Worm (Caenorhabditis elegans) whole organism, young adult: ENCODE data around the gene gtf-2E1.

Experiments
- F57C9.4 ChIP-seq: sonication (generic microtip); optimal IDR thresholded peaks from 2 replicates; lab custom pipeline; 2017; ENCODE audit warnings: mild to moderate bottlenecking, missing genetic modification characterization, missing compliant biosample characterization
- ama-1 ChIP-seq, 3 experiments: fragments of 150-350 bp in 1 of 3; sonication (generic microtip) in 2 of 3; optimal IDR thresholded peaks; 2 replicates each; lab custom pipeline; 2014 to 2018; ENCODE audit warnings: missing biosample characterization in 2 of 3, missing genetic modification characterization in 2 of 3, missing genetic modification reagents in 2 of 3
- attf-5 ChIP-seq: fragments of 200-800 bp; sonication (Bioruptor generic); optimal IDR thresholded peaks from 2 replicates; lab custom pipeline; 2018; ENCODE audit warnings: mild to moderate bottlenecking, missing genetic modification characterization, missing compliant biosample characterization
- bed-1 ChIP-seq: fragments of 200-800 bp; sonication (Bioruptor generic); IDR thresholded peaks from 2 replicates; pipeline ENCODE4 v1.3.6; 2022; ENCODE audit warnings: missing genetic modification reagents, missing genetic modification characterization, missing compliant biosample characterization
- ceh-40 ChIP-seq: fragments of 200-800 bp; sonication (Bioruptor generic); IDR thresholded peaks from 2 replicates; pipeline ENCODE4 v1.3.6; 2022; ENCODE audit warnings: missing genetic modification characterization, missing compliant biosample characterization
- dpl-1 ChIP-seq: fragments of 150-350 bp; optimal IDR thresholded peaks from 2 replicates; lab custom pipeline; 2014; ENCODE audit warnings: missing biosample characterization, missing genetic modification reagents, missing genetic modification characterization
- efl-1 ChIP-seq: fragments of 150-350 bp; optimal IDR thresholded peaks from 2 replicates; lab custom pipeline; 2014; ENCODE audit warnings: missing biosample characterization, missing genetic modification reagents, missing genetic modification characterization
- fkh-3 ChIP-seq: sonication (generic microtip); optimal IDR thresholded peaks from 2 replicates; lab custom pipeline; 2016; ENCODE audit warnings: mild to moderate bottlenecking, missing genetic modification characterization, missing compliant biosample characterization
- nfya-1 ChIP-seq: sonication (generic microtip); optimal IDR thresholded peaks from 2 replicates; lab custom pipeline; 2017; ENCODE audit warnings: antibody characterized with exemption, missing compliant biosample characterization, missing genetic modification characterization, borderline replicate concordance; ENCODE audit not compliant: insufficient read depth
- nhr-179 ChIP-seq: sonication (generic microtip); optimal IDR thresholded peaks from 2 replicates; lab custom pipeline; 2016; ENCODE audit warnings: mild to moderate bottlenecking, missing genetic modification characterization, missing compliant biosample characterization
- pha-4 ChIP-seq: fragments of 150-350 bp; sonication (generic microtip); optimal IDR thresholded peaks from 2 replicates; lab custom pipeline; 2014; ENCODE audit warnings: missing biosample characterization, missing genetic modification reagents, missing genetic modification characterization
- snpc-4 ChIP-seq, 5 experiments: fragments of 150-350 bp in 1 of 5; sonication (generic microtip) in 4 of 5; optimal IDR thresholded peaks; 2 replicates each; lab custom pipeline; 2014 to 2018; ENCODE audit warnings: missing genetic modification characterization in 5 of 5, missing biosample characterization in 3 of 5, antibody characterized with exemption in 2 of 5, mild to moderate bottlenecking in 2 of 5, missing compliant biosample characterization in 2 of 5, missing genotype in 2 of 5, moderate library complexity in 2 of 5, missing genetic modification reagents in 1 of 5
- unc-62 ChIP-seq: fragments of 150-350 bp; optimal IDR thresholded peaks from 2 replicates; lab custom pipeline; 2014; ENCODE audit warnings: missing biosample characterization, missing genetic modification reagents, missing genetic modification characterization
- ztf-6 ChIP-seq: fragments of 200-800 bp; sonication (Bioruptor generic); IDR thresholded peaks from 2 replicates; pipeline ENCODE4 v1.3.6; 2022; ENCODE audit warnings: missing genetic modification reagents, missing genetic modification characterization, missing compliant biosample characterization

DNA sequence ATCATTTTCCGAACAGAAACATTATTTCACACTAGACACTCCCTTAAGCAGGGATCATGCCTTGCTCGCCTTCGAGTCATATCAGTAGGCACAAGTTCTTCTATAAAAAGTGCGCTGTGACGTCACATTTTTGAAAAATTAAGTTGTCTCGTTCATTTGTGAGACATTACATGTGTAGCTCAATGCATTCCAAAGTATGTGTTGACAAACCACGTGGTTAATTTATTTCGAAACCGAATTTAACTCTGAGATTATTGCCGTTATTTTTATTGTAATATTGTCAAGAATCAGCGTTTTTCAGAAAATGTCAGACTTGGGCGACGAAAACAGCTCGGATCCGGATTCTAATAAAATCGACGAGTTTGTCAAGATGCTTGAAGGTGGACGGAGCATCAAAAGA lies 39.4 kb downstream of the gtf-2E1 start, which contains the start of gene T28F3.5:
- no peak for TF ChIP-seq F57C9.4
- no peak for TF ChIP-seq attf-5
- no peak for TF ChIP-seq efl-1 (GFP tag; lab: Kevin White, UChicago)
- no peak for TF ChIP-seq ztf-6
- no peak for TF ChIP-seq dpl-1 (GFP tag; lab: Kevin White, UChicago)
- TF ChIP-seq pha-4 (tag; lab: Kevin White, UChicago), result no peak
- TF ChIP-seq bed-1 (GFP tag; lab: Robert Waterston, UW), result no peak
- TF ChIP-seq unc-62 (GFP tag; lab: Kevin White, UChicago), result no peak
- TF ChIP-seq nhr-179 (tag; lab: Kevin White, UChicago), result no peak
- TF ChIP-seq nfya-1 (tag; lab: Kevin White, UChicago), result no peak
- no peak for TF ChIP-seq snpc-4 (GFP tag; optimal IDR thresholded peaks at IDR 0.05; lab: Kevin White, UChicago)
- no peak for TF ChIP-seq snpc-4 (tag; optimal IDR thresholded peaks at IDR 0.05; lab: Kevin White, UChicago)
- TF ChIP-seq ceh-40 (GFP tag; lab: Robert Waterston, UW), result no peak
- no peak for TF ChIP-seq ama-1 (optimal IDR thresholded peaks at IDR 0.05; lab: Kevin White, UChicago)
- TF ChIP-seq ama-1 (GFP tag; optimal IDR thresholded peaks at IDR 0.05; lab: Kevin White, UChicago), result no peak
- no peak for TF ChIP-seq fkh-3 (tag; lab: Kevin White, UChicago)
